Worm (Caenorhabditis elegans): ENCODE measurements around the gene lact-8.
A peak's percentile ranks its signal among the peaks of the same experiment; 100 is the strongest.

Gene lact-8

DNA sequence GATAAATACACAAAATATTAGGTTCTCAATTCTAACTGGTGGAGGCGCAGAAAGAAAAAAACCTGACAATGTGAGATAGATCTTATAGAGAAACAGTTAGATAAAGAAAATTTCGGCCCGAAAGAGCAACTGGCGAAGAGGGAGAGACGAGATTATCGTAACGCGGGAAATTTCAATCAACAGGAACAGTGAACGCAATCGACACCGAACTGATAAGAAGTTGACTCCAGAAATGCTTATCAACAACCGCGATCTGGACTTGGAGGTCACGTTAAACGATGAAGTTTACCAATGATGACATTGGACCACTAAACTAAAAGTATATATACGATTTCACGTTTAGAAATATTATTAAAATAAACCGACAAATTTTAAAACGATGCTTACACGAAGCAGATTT is 17.0 kb downstream of the lact-8 start:
- TF ChIP-seq W03F9.2 (tag; optimal IDR thresholded peaks at IDR 0.05) (no peak), dao-5 (tag; optimal IDR thresholded peaks at IDR 0.05) (peak; percentile 25)

DNA sequence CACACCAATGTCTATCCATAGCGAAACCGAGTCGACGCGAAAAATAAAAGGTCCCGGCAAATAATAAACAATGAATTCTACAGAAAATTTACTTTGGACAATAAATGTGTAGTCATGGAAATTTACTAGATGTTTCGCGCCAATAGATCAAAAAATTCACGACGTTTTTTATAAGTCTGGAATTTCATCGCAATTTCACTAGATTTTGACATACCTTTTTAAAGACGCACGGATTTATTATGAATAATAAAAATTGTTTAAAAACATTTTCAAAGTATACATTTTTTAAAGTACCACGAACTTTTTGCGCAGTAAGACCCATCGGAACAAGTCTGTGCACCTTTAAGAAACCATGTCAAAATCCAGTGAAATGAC is 17.4 kb downstream of the lact-8 start:
- TF ChIP-seq dao-5 (tag; optimal IDR thresholded peaks at IDR 0.05), result no peak
- TF ChIP-seq him-1 (tag; optimal IDR thresholded peaks at IDR 0.05), result no peak
- TF ChIP-seq W03F9.2 (tag; optimal IDR thresholded peaks at IDR 0.05), result no peak

ce11 chrV:11075209-11076027 is 18.0 kb downstream of the lact-8 start:
- TF ChIP-seq dao-5 (tag; optimal IDR thresholded peaks at IDR 0.05) (no peak), W03F9.2 (tag; optimal IDR thresholded peaks at IDR 0.05) (no peak), him-1 (tag; optimal IDR thresholded peaks at IDR 0.05) (no peak)

DNA sequence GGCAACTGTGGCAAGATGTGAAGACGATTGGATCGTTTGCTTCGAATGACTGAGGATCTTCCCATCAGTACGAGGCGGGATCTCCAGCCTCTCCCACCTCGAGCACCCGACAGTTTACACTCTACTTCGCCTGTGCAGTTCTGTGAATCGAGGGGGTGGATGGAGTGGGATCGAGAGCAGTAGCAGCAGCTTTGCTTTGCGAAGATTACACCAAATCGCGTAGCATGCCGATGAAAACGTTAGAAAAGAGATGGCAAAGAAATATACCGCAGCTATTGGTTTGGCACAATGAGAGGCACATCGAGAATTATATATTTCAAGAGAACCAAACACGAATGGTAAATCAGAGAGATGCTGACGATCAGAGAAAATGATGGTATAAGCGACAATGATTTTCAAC is 19.0 kb downstream of the lact-8 start, which contains the start of gene act-3:
TSS of gene act-3 (minus strand) at position 51 of the 400 bp plus-strand sequence.
- TF ChIP-seq dao-5 (tag; optimal IDR thresholded peaks at IDR 0.05) (no peak), him-1 (tag; optimal IDR thresholded peaks at IDR 0.05) (no peak), W03F9.2 (tag; optimal IDR thresholded peaks at IDR 0.05) (no peak)

- no peak for TF ChIP-seq W03F9.2 (tag; optimal IDR thresholded peaks at IDR 0.05)
Observed at ce11 chrV:11073354-11073753, 20.1 kb downstream of the lact-8 start.

ce11 chrV:11071453-11071852 is 22.0 kb downstream of the lact-8 start:
- TF ChIP-seq him-1 (tag; optimal IDR thresholded peaks at IDR 0.05) (no peak), dao-5 (tag; optimal IDR thresholded peaks at IDR 0.05) (no peak), W03F9.2 (tag; optimal IDR thresholded peaks at IDR 0.05) (no peak)

DNA sequence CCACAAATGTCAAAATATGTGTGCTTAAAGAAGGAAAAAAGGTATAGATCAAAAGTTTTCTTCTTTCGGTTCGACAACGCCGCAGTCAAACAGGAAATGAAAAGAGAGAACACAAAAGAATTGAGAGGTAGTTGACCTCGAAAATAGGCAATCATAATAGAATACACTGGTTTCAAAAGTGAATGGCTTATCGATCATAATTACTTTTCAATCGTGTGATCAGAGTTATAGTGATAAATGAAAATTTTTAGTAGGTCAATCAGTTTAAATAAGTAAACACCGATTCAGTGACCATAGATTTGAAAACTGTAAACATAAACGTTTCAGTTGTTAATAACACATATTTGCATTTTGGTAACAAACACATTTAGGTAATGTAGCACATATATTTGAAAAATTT is 23.0 kb downstream of the lact-8 start:
- TF ChIP-seq him-1 (tag; optimal IDR thresholded peaks at IDR 0.05) (no peak), W03F9.2 (tag; optimal IDR thresholded peaks at IDR 0.05) (no peak), dao-5 (tag; optimal IDR thresholded peaks at IDR 0.05) (no peak)

DNA sequence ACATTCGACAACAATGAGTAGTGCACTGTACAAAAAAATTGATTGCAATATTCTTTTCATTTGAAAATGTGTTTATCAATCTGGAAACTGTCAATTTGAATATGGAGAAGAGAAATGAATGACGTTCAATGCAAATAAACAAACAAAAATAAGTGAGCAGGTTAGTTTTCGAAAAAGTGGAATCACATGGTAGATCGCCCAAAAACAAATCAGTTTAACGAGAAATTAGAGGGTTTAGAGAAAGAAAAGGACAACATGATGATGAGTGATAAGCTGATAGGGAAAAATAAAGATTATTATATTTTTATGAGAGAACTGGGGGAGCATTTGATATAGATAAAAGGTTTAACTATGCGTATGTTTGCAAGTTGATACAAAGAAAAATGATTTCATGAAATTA is 24.1 kb downstream of the lact-8 start, which contains the start of gene T04C12.8:
TSS of gene T04C12.8 (minus strand) at position 82 of the 400 bp plus-strand sequence.
- TF ChIP-seq dao-5 (tag; optimal IDR thresholded peaks at IDR 0.05) (no peak), W03F9.2 (tag; optimal IDR thresholded peaks at IDR 0.05) (peak; percentile 51)

ce11 chrV:11065513-11065912 is 27.9 kb downstream of the lact-8 start, which contains the start of gene nlp-80:
nlp-80 (minus strand) TSS chrV:11065613.
- TF ChIP-seq dao-5 (tag; optimal IDR thresholded peaks at IDR 0.05), result no peak

DNA sequence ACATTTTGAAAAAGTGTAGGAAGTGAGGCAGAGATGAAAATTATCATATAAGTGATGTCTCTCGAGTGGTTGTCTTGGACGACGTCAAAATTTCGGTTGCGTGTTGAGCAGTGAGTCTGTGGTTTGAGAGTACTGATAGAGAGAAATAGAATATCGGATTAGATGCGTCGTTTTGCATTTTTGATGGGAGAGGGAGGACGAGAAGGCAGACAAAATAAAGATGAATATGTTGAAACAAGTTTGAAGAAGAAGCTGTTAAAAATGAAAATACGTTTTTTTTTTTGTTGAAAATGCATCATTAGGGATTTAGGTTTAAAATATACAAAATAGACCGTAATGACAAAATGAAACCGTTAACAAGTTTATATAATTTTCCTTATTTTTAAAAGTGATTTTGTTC is 30.3 kb downstream of the lact-8 start, which contains the start of gene T04C12.9:
TSS of gene T04C12.9 (minus strand) at position 101 of the 400 bp plus-strand sequence.
- TF ChIP-seq him-1 (tag; optimal IDR thresholded peaks at IDR 0.05), result no peak
- no peak for TF ChIP-seq dao-5 (tag; optimal IDR thresholded peaks at IDR 0.05)
- no peak for TF ChIP-seq W03F9.2 (tag; optimal IDR thresholded peaks at IDR 0.05)

ce11 chrV:11061887-11062286 is 31.5 kb downstream of the lact-8 start:
- TF ChIP-seq him-1 (tag; optimal IDR thresholded peaks at IDR 0.05) (no peak), W03F9.2 (tag; optimal IDR thresholded peaks at IDR 0.05) (no peak), dao-5 (tag; optimal IDR thresholded peaks at IDR 0.05) (no peak)

DNA sequence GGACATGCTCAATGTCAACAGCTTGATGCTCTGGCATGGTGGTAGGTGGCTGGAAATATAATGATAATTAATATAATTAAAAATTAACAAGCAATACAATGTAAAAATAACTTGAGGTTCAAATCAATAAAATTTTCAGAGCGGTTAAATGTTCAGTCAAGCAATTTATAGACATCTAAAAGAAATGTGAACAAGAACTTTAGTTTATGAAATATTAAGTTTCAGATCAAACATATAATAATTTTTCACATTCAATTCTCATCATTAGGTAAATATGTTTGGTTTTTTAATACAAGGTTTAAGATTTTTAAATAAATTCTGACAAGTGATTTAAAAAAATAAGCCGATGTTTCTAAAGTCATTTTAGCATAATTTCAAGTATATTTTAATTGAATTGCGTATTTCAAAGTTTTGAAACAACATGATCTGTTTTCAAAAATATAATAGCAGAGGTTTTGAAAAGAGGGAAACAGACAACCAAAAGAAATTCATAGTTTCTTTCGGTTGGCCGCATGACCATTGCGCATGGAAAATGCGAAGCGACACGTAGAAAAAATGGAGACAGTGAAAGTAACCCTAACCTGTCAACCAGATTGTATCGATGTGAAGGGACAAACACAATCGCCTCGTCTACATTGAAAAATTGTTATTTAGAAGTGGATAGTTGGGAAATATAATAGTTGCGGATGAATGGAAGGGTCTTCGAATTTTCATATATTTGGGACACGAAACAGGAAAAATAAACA is 33.0 kb downstream of the lact-8 start, which contains the start of gene T04C12.11:
TSS of gene T04C12.11 (minus strand) at position 51 of the 746 bp plus-strand sequence.
- no peak for TF ChIP-seq dao-5 (tag; optimal IDR thresholded peaks at IDR 0.05)
- TF ChIP-seq W03F9.2 (tag; optimal IDR thresholded peaks at IDR 0.05), result no peak
- TF ChIP-seq him-1 (tag; optimal IDR thresholded peaks at IDR 0.05), result no peak

DNA sequence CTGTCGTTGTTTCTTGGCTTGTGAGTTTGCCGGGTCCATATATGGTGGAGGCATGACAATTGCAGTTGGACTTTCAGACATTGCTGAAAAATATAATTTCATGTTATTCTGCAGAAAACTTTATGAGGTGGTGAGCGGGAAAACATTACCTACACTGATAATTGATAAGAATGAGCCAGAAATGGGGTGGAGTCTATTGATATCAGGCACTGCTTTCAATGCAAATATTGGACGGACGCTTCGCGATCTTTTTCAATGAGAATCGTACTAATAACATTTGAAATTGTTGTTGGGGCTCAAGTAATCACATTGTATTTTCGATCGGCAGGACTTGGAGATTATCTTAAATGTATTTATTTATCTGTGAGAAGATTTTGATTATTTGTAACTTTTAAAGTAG is 34.2 kb downstream of the lact-8 start, which contains the start of gene T04C12.1:
TSS of gene T04C12.1 (minus strand) at position 90 of the 400 bp plus-strand sequence.
- TF ChIP-seq him-1 (tag; optimal IDR thresholded peaks at IDR 0.05) (no peak), W03F9.2 (tag; optimal IDR thresholded peaks at IDR 0.05) (no peak), dao-5 (tag; optimal IDR thresholded peaks at IDR 0.05) (no peak)

ce11 chrV:11057043-11057442 is 36.4 kb downstream of the lact-8 start, which contains the start of gene srh-75:
srh-75 (minus strand) TSS chrV:11057143.
- no peak for TF ChIP-seq W03F9.2 (tag; optimal IDR thresholded peaks at IDR 0.05)
- TF ChIP-seq dao-5 (tag; optimal IDR thresholded peaks at IDR 0.05), result no peak
- TF ChIP-seq him-1 (tag; optimal IDR thresholded peaks at IDR 0.05), result no peak
